Worm (Caenorhabditis elegans) whole organism, young adult: Measurements from ENCODE around the gene ttr-5.

ENCODE experiments used
- D2030.7 ChIP-seq: fragments of 200-800 bp; sonication (Bioruptor generic); IDR thresholded peaks from 2 replicates; pipeline ENCODE4 v1.3.6; 2022; ENCODE audit warnings: missing genetic modification reagents, missing genetic modification characterization, missing compliant biosample characterization
- ekl-4 ChIP-seq: fragments of 200-800 bp; sonication (Bioruptor generic); IDR thresholded peaks from 2 replicates; pipeline ENCODE4 v1.3.6; 2022; ENCODE audit warnings: missing genetic modification reagents, missing genetic modification characterization, missing compliant biosample characterization

ce11 chrIII:9353814-9354213, 23.7 kb downstream of the ttr-5 start:
- TF ChIP-seq ekl-4: no peak
- TF ChIP-seq D2030.7 (GFP tag; lab: Robert Waterston, UW): no peak
